Fruit fly (Drosophila melanogaster): ENCODE data around the gene CG10919.
A peak's percentile ranks its signal among the peaks of the same experiment; 100 is the strongest.

CG10919 gene

DNA sequence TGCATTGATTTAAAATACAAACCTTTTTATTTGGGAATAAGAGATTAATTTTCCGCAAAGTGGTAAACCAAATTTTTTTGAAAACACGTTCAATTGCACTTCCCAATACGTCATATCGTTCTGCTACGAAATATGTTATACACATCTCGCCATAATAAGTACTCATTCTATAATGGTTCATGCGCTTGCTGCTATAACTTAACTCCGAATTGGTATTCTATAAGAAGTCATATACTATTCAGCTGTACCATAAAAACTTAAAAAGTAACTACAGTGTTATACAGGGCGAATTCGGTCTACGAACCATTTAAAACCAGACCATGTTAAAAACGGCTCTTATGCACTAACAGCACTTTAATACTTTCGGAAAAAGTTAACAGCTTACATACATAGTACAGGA is 21.7 kb downstream of the CG10919 start (continued):
- TF ChIP-seq Sry-β (GFP tag; optimal IDR thresholded peaks at IDR 0.05) (no peak), CG14860 (GFP tag; IDR thresholded peaks at IDR 0.05; ENCODE audit: partially characterized antibody) (no peak), crc (GFP tag; optimal IDR thresholded peaks at IDR 0.05) (no peak), CG8281 (tag; optimal IDR thresholded peaks at IDR 0.05) (no peak), CG3726 (GFP tag; IDR thresholded peaks at IDR 0.05) (no peak), CG30020 (tag; optimal IDR thresholded peaks at IDR 0.05) (no peak), CG15073 (GFP tag; optimal IDR thresholded peaks at IDR 0.05) (no peak), HmgZ (tag; optimal IDR thresholded peaks at IDR 0.05) (no peak), abd-A (tag; optimal IDR thresholded peaks at IDR 0.05) (no peak), stwl (tag; optimal IDR thresholded peaks at IDR 0.05) (peak; percentile 57), CG12219 (GFP tag; optimal IDR thresholded peaks at IDR 0.05) (peak; percentile 45), CG11696 (GFP tag; IDR thresholded peaks at IDR 0.05) (0 out of 2 replicates have a peak, but pooled peaks have one; percentile 8), CG1603 (tag; optimal IDR thresholded peaks at IDR 0.05) (peak; percentile 85), ttk (GFP tag; IDR thresholded peaks at IDR 0.05) (peak; percentile 10; the same call in 1 of the 2 replicates), E2f2 (GFP tag; IDR thresholded peaks at IDR 0.05) (no peak), so (GFP tag; IDR thresholded peaks at IDR 0.05) (no peak), chinmo (GFP tag; IDR thresholded peaks at IDR 0.05; ENCODE audit: partially characterized antibody) (0 out of 4 replicates have a peak, but pooled peaks have one; percentile 38), Lhr (GFP tag; optimal IDR thresholded peaks at IDR 0.05) (peak; percentile 39), Camta (GFP tag; optimal IDR thresholded peaks at IDR 0.05) (no peak), sim (GFP tag; IDR thresholded peaks at IDR 0.05) (no peak), Max (GFP tag; optimal IDR thresholded peaks at IDR 0.05) (no peak), CG1529 (GFP tag; optimal IDR thresholded peaks at IDR 0.05) (peak; percentile 17), CG17568 (GFP tag; optimal IDR thresholded peaks at IDR 0.05) (peak; percentile 12), ap (GFP tag; IDR thresholded peaks at IDR 0.05) (no peak), bbx (GFP tag; IDR thresholded peaks at IDR 0.05; ENCODE audit: partially characterized antibody) (no peak), CG2875 (GFP tag; optimal IDR thresholded peaks at IDR 0.05) (peak; percentile 61), H2.0 (GFP tag; IDR thresholded peaks at IDR 0.05) (no peak), CG3163 (GFP tag; optimal IDR thresholded peaks at IDR 0.05) (no peak), Jarid2 (GFP tag; optimal IDR thresholded peaks at IDR 0.05) (peak; percentile 10), CG15479 (GFP tag; optimal IDR thresholded peaks at IDR 0.05) (no peak), Oli (tag; optimal IDR thresholded peaks at IDR 0.05) (peak; percentile 42), CG10147 (GFP tag; optimal IDR thresholded peaks at IDR 0.05) (no peak), CG12391 (tag; optimal IDR thresholded peaks at IDR 0.05) (no peak), toy (GFP tag; IDR thresholded peaks at IDR 0.05) (no peak), CG3407 (GFP tag; optimal IDR thresholded peaks at IDR 0.05) (peak; percentile 28), CG16813 (GFP tag; IDR thresholded peaks at IDR 0.05; ENCODE audit: partially characterized antibody) (no peak), jumu (GFP tag; optimal IDR thresholded peaks at IDR 0.05) (no peak), Dad (GFP tag; optimal IDR thresholded peaks at IDR 0.05) (no peak), Sry-δ (GFP tag; optimal IDR thresholded peaks at IDR 0.05) (no peak), Sox100B (GFP tag; optimal IDR thresholded peaks at IDR 0.05) (peak; percentile 37), jigr1 (GFP tag; IDR thresholded peaks at IDR 0.05) (no peak), CG6791 (GFP tag; IDR thresholded peaks at IDR 0.05; ENCODE audit: partially characterized antibody) (no peak), CG15269 (tag; optimal IDR thresholded peaks at IDR 0.05) (peak; percentile 50), run (tag; optimal IDR thresholded peaks at IDR 0.05) (no peak), CG15696 (tag; optimal IDR thresholded peaks at IDR 0.05) (peak; percentile 11), chn (GFP tag; optimal IDR thresholded peaks at IDR 0.05) (no peak), Drgx (GFP tag; IDR thresholded peaks at IDR 0.05) (peak; percentile 44), CG8290 (GFP tag; optimal IDR thresholded peaks at IDR 0.05) (no peak), CG8290 (tag; optimal IDR thresholded peaks at IDR 0.05) (peak in 1 of 2 experiments; percentile 18), pfk (GFP tag; optimal IDR thresholded peaks at IDR 0.05) (no peak), CG7271 (tag; optimal IDR thresholded peaks at IDR 0.05) (peak; percentile 81)
